Worm (Caenorhabditis elegans): ENCODE results near the gene T15B12.2.

DNA sequence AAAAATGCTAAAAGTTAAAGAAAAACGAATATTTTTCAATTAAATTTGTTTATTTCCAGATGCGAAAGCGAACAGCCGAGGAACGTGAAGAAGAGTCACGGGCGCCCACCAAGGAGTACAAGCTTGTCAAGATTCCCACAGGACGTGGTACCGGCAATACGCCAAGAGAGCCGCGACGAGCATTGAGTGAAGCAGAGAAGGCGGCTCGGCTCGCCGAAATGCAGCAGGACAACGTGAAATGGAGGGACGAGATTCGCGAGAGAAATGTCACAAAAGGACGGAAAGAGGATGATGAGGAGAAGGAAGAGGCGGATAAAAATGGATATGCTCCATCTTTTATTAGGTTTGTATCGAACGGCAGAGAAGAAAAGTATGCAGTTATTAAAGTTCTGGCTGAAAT is 8.7 kb upstream of the T15B12.2 start:
- TF ChIP-seq unc-62 (GFP tag; optimal IDR thresholded peaks at IDR 0.05) = no peak
- no peak for TF ChIP-seq lir-1 (GFP tag; conservative IDR thresholded peaks at IDR 0.05)
- TF ChIP-seq lin-26 (GFP tag; IDR thresholded peaks at IDR 0.05) = no peak
- no peak for TF ChIP-seq ama-1 (optimal IDR thresholded peaks at IDR 0.05)
- no peak for TF ChIP-seq ama-1 (GFP tag; optimal IDR thresholded peaks at IDR 0.05)
- no peak for TF ChIP-seq repo-1 (tag; optimal IDR thresholded peaks at IDR 0.05)
